Fruit fly (Drosophila melanogaster) whole organism: ENCODE data around the gene CG4704.

Experiments
- CG8478 ChIP-seq: fragments of >200 bp; optimal IDR thresholded peaks from 2 replicates; lab custom pipeline; 2018; ENCODE audit warnings: inconsistent platforms
- Dll ChIP-seq: fragments of >200 bp; optimal IDR thresholded peaks from 2 replicates; lab custom pipeline; 2017
- EcR ChIP-seq, 2 experiments: fragments of >200 bp; optimal IDR thresholded peaks; 2 replicates each; lab custom pipeline; 2017; ENCODE audit warnings: missing biosample characterization in 2 of 2, missing genetic modification characterization in 2 of 2, missing genetic modification reagents in 2 of 2
- pan ChIP-seq: fragments of >200 bp; optimal IDR thresholded peaks from 2 replicates; lab custom pipeline; 2017
- psq ChIP-seq: fragments of >200 bp; optimal IDR thresholded peaks from 2 replicates; lab custom pipeline; 2017
- usp ChIP-seq: fragments of >200 bp; optimal IDR thresholded peaks from 2 replicates; lab custom pipeline; 2017; ENCODE audit warnings: missing biosample characterization, missing genetic modification characterization, mixed read lengths

Gene CG4704

DNA sequence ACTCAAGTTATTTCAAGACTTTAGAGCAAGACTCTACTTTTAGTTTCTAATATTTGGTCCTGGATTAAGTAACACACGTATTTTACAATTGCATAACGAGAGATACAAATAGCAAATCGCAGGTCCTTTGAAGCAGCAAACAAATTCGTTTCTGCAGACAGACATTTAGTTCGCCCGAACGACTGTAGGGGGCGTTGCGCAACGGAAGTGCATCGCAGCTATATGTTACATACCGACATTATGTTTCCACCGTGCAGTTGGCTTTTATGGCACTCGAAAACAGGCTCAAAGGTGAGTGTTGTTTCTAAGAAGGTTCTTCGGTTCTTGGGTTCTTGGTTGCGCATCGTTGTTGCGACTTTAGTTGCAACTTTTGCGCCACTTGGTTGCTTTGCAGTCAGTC lies 35.8 kb downstream of the CG4704 start:
- no peak for TF ChIP-seq psq (lab: Kevin White, UChicago)
- TF ChIP-seq pan = no peak
- TF ChIP-seq EcR (GFP tag; optimal IDR thresholded peaks at IDR 0.05; lab: Kevin White, UChicago) = no peak
- no peak for TF ChIP-seq Dll (lab: Kevin White, UChicago)
- no peak for TF ChIP-seq usp (GFP tag; lab: Kevin White, UChicago)

DNA sequence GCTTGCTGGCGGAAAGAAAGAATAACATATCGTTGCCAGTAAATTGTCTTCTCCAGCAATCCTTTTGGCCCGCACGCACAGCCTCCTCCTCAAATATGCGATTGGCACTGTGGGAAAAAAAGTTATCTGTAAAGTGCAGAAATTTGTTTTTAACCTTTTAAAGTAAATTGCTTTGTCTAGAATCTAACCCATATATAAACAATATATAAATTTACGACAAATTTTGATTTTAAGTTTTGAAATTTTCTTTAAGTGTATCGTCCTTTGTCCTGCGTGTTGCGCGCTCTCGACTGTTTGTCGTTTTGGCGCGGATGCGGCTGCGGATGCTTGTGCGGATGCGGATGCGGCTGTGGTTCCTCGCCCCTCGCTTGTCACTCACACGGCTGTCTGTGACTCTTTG lies 39.0 kb downstream of the CG4704 start:
- no peak for TF ChIP-seq pan
- TF ChIP-seq psq (lab: Kevin White, UChicago) = no peak
- no peak for TF ChIP-seq CG8478 (lab: Kevin White, UChicago)
- TF ChIP-seq Dll (lab: Kevin White, UChicago) = no peak
- no peak for TF ChIP-seq usp (GFP tag; lab: Kevin White, UChicago)
- no peak for TF ChIP-seq EcR (GFP tag; optimal IDR thresholded peaks at IDR 0.05; lab: Kevin White, UChicago)

dm6 chr3R:22803655-22804341 lies 42.3 kb downstream of the CG4704 start, which contains the start of gene CG7031:
CG7031 (plus strand) TSS chr3R:22804291.
- no peak for TF ChIP-seq psq (lab: Kevin White, UChicago)
- no peak for TF ChIP-seq Dll (lab: Kevin White, UChicago)
- TF ChIP-seq pan = no peak
- TF ChIP-seq usp (GFP tag; lab: Kevin White, UChicago) = no peak
- no peak for TF ChIP-seq EcR (GFP tag; optimal IDR thresholded peaks at IDR 0.05; lab: Kevin White, UChicago)
- TF ChIP-seq CG8478 (lab: Kevin White, UChicago) = no peak
